Worm (Caenorhabditis elegans) whole organism, L1 larva: ENCODE results near the gene F01D4.8.

ENCODE experiments used
- ama-1 ChIP-seq: fragments of 150-350 bp; optimal IDR thresholded peaks from 2 replicates; lab custom pipeline; 2014
- ces-1 ChIP-seq: fragments of 150-350 bp; optimal IDR thresholded peaks from 2 replicates; lab custom pipeline; 2014; ENCODE audit warnings: missing biosample characterization, missing genetic modification reagents, missing genetic modification characterization
- elt-3 ChIP-seq, 6 experiments: fragments of 150-350 bp in 1 of 6; sonication (generic microtip); optimal IDR thresholded peaks; 2 replicates each; lab custom pipeline; 2017 to 2018; ENCODE audit warnings: missing biosample characterization in 6 of 6, missing genetic modification characterization in 6 of 6, inconsistent platforms in 1 of 6
- fkh-10 ChIP-seq: sonication (generic microtip); optimal IDR thresholded peaks from 2 replicates; lab custom pipeline; 2017; ENCODE audit warnings: missing biosample characterization, missing genetic modification reagents, missing genetic modification characterization
- grh-1 ChIP-seq: fragments of 200-800 bp; sonication (Bioruptor generic); IDR thresholded peaks from 2 replicates; pipeline ENCODE4 v1.3.6; 2022; ENCODE audit warnings: missing genetic modification reagents, missing genetic modification characterization, missing compliant biosample characterization
- mdl-1 ChIP-seq, 2 experiments: fragments of 150-350 bp; optimal IDR thresholded peaks; 2 replicates each; lab custom pipeline; 2014 to 2017; ENCODE audit warnings: missing biosample characterization in 2 of 2, missing genetic modification characterization in 2 of 2, inconsistent platforms in 1 of 2
- nhr-28 ChIP-seq: fragments of 150-350 bp; optimal IDR thresholded peaks from 2 replicates; lab custom pipeline; 2014; ENCODE audit warnings: missing biosample characterization, missing genetic modification characterization
- sox-4 ChIP-seq: sonication (generic microtip); optimal IDR thresholded peaks from 2 replicates; lab custom pipeline; 2016; ENCODE audit warnings: missing genetic modification characterization, missing compliant biosample characterization
- unc-62 ChIP-seq: fragments of 150-350 bp; optimal IDR thresholded peaks from 2 replicates; lab custom pipeline; 2014; ENCODE audit warnings: missing biosample characterization, missing genetic modification reagents, missing genetic modification characterization

- TF ChIP-seq elt-3 (tag; optimal IDR thresholded peaks at IDR 0.05; lab: Kevin White, UChicago) (no peak), grh-1 (no peak), unc-62 (GFP tag; lab: Kevin White, UChicago) (no peak), ama-1 (lab: Kevin White, UChicago) (no peak), ces-1 (GFP tag; lab: Kevin White, UChicago) (no peak), sox-4 (no peak), nhr-28 (tag; lab: Kevin White, UChicago) (no peak), mdl-1 (tag; optimal IDR thresholded peaks at IDR 0.05; lab: Kevin White, UChicago) (no peak), fkh-10 (no peak)
These were observed 8.9 kb upstream of the F01D4.8 start, which contains the start of gene mec-3 for ce11 chrIV:10461767-10462166.
